Fruit fly (Drosophila melanogaster) whole organism, pupa: ENCODE measurements around the gene eIF2Bepsilon.

Experiments used
- CG8301 ChIP-seq: fragments of 200-800 bp; sonication (Bioruptor generic); optimal IDR thresholded peaks from 2 replicates; lab custom pipeline; 2018; ENCODE audit warnings: missing biosample characterization, mild to moderate bottlenecking, missing genetic modification characterization
- EcR ChIP-seq: fragments of 200-800 bp; sonication (Bioruptor generic); optimal IDR thresholded peaks from 3 replicates; lab custom pipeline; 2019; ENCODE audit warnings: missing biosample characterization, missing genetic modification characterization, mild to moderate bottlenecking, moderate library complexity, missing genetic modification reagents

dm6 chrX:1941669-1942092 lies 19.0 kb upstream of the eIF2Bepsilon start, which contains the start of gene Hr4:
- peak; percentile 99 for TF ChIP-seq EcR (GFP tag; lab: Kevin White, UChicago)
- no peak for TF ChIP-seq CG8301
